Worm (Caenorhabditis elegans) whole organism, L2 larva: ENCODE measurements around the gene clec-58.
"Not testable (repeated sequence)": the region's sequence is repeated elsewhere in the genome, so short reads cannot be mapped to it uniquely, and the experiment has no call there.

Source experiments
- C34F6.9 ChIP-seq: fragments of 150-350 bp; optimal IDR thresholded peaks from 2 replicates; lab custom pipeline; 2014; ENCODE audit warnings: missing biosample characterization, missing genetic modification characterization
- F13H6.1 ChIP-seq: sonication (generic microtip); optimal IDR thresholded peaks from 2 replicates; lab custom pipeline; 2016; ENCODE audit warnings: missing genetic modification characterization, missing compliant biosample characterization
- R02D3.7 ChIP-seq: fragments of 150-350 bp; optimal IDR thresholded peaks from 2 replicates; lab custom pipeline; 2014; ENCODE audit warnings: missing biosample characterization, missing genetic modification characterization
- Y55F3AM.14 ChIP-seq: fragments of 200-800 bp; sonication (Bioruptor generic); optimal IDR thresholded peaks from 2 replicates; lab custom pipeline; 2018; ENCODE audit warnings: mild to moderate bottlenecking, missing genetic modification characterization, missing compliant biosample characterization
- alr-1 ChIP-seq: fragments of 150-350 bp; optimal IDR thresholded peaks from 2 replicates; lab custom pipeline; 2014; ENCODE audit warnings: missing biosample characterization, missing genetic modification characterization
- blmp-1 ChIP-seq: sonication (generic microtip); optimal IDR thresholded peaks from 2 replicates; lab custom pipeline; 2017; ENCODE audit warnings: missing genetic modification characterization, mild to moderate bottlenecking, missing compliant biosample characterization, antibody characterized with exemption, moderate library complexity; ENCODE audit not compliant: insufficient read depth
- ceh-16 ChIP-seq: fragments of 150-350 bp; optimal IDR thresholded peaks from 2 replicates; lab custom pipeline; 2014; ENCODE audit warnings: missing biosample characterization, missing genetic modification characterization
- ceh-82 ChIP-seq: fragments of 150-350 bp; optimal IDR thresholded peaks from 2 replicates; lab custom pipeline; 2014; ENCODE audit warnings: missing biosample characterization, missing genetic modification characterization
- dmd-4 ChIP-seq: sonication (generic microtip); optimal IDR thresholded peaks from 2 replicates; lab custom pipeline; 2017; ENCODE audit warnings: missing biosample characterization, missing genetic modification characterization
- elt-1 ChIP-seq: fragments of 150-350 bp; optimal IDR thresholded peaks from 2 replicates; lab custom pipeline; 2014; ENCODE audit warnings: missing biosample characterization, missing genetic modification characterization
- elt-3 ChIP-seq: sonication (generic microtip); optimal IDR thresholded peaks from 2 replicates; lab custom pipeline; 2017; ENCODE audit warnings: missing biosample characterization, missing genetic modification characterization
- fos-1 ChIP-seq: fragments of 150-350 bp; optimal IDR thresholded peaks from 2 replicates; lab custom pipeline; 2014; ENCODE audit warnings: missing biosample characterization, missing genetic modification characterization
- gmeb-1 ChIP-seq: fragments of 150-350 bp; optimal IDR thresholded peaks from 2 replicates; lab custom pipeline; 2014; ENCODE audit warnings: missing biosample characterization, missing genetic modification characterization
- lin-13 ChIP-seq: fragments of 150-350 bp; optimal IDR thresholded peaks from 2 replicates; lab custom pipeline; 2014; ENCODE audit warnings: missing biosample characterization, missing genetic modification reagents, missing genetic modification characterization
- lsy-2 ChIP-seq, 2 experiments: fragments of 150-350 bp in 1 of 2; sonication (generic microtip) in 1 of 2; optimal IDR thresholded peaks; 2 replicates each; lab custom pipeline; 2014 to 2017; ENCODE audit warnings: missing biosample characterization in 2 of 2, missing genetic modification characterization in 2 of 2
- mbf-1 ChIP-seq: sonication (generic microtip); optimal IDR thresholded peaks from 2 replicates; lab custom pipeline; 2017; ENCODE audit warnings: missing biosample characterization, missing genetic modification characterization
- mdl-1 ChIP-seq, 2 experiments: fragments of 150-350 bp in 1 of 2; sonication (generic microtip) in 1 of 2; optimal IDR thresholded peaks; 2 replicates each; lab custom pipeline; 2017; ENCODE audit warnings: missing biosample characterization in 2 of 2, missing genetic modification characterization in 2 of 2
- nhr-10 ChIP-seq: sonication (generic microtip); optimal IDR thresholded peaks from 2 replicates; lab custom pipeline; 2017; ENCODE audit warnings: missing biosample characterization, missing genetic modification characterization
- nhr-11 ChIP-seq: fragments of 150-350 bp; optimal IDR thresholded peaks from 2 replicates; lab custom pipeline; 2014; ENCODE audit warnings: missing biosample characterization, missing genetic modification characterization
- nhr-12 ChIP-seq: fragments of 150-350 bp; optimal IDR thresholded peaks from 2 replicates; lab custom pipeline; 2014; ENCODE audit warnings: missing biosample characterization, missing genetic modification characterization
- nhr-21 ChIP-seq: fragments of 150-350 bp; optimal IDR thresholded peaks from 2 replicates; lab custom pipeline; 2014; ENCODE audit warnings: missing biosample characterization, missing genetic modification characterization
- nhr-23 ChIP-seq: fragments of 150-350 bp; optimal IDR thresholded peaks from 2 replicates; lab custom pipeline; 2014; ENCODE audit warnings: missing biosample characterization, missing genetic modification reagents, missing genetic modification characterization
- nhr-25 ChIP-seq: fragments of 150-350 bp; sonication (generic microtip); optimal IDR thresholded peaks from 3 replicates; lab custom pipeline; 2014; ENCODE audit warnings: missing biosample characterization, missing genetic modification characterization
- nhr-6 ChIP-seq: fragments of 150-350 bp; optimal IDR thresholded peaks from 2 replicates; lab custom pipeline; 2014; ENCODE audit warnings: missing biosample characterization, missing genetic modification characterization
- nhr-77 ChIP-seq: fragments of 150-350 bp; optimal IDR thresholded peaks from 2 replicates; lab custom pipeline; 2014; ENCODE audit warnings: missing biosample characterization, missing genetic modification characterization
- sem-4 ChIP-seq: fragments of 150-350 bp; optimal IDR thresholded peaks from 2 replicates; lab custom pipeline; 2014; ENCODE audit warnings: missing biosample characterization, missing genetic modification reagents, missing genetic modification characterization
- skn-1 ChIP-seq: sonication (generic microtip); optimal IDR thresholded peaks from 2 replicates; lab custom pipeline; 2017; ENCODE audit warnings: missing biosample characterization, missing genetic modification characterization
- sma-3 ChIP-seq: sonication (generic microtip); optimal IDR thresholded peaks from 2 replicates; lab custom pipeline; 2016; ENCODE audit warnings: missing genetic modification reagents, missing genetic modification characterization, missing compliant biosample characterization
- sma-9 ChIP-seq, 2 experiments: fragments of 150-350 bp in 1 of 2; sonication (generic microtip) in 1 of 2; optimal IDR thresholded peaks; 2 replicates each; lab custom pipeline; 2014 to 2016; ENCODE audit warnings: missing genetic modification characterization in 2 of 2, mild to moderate bottlenecking in 1 of 2, missing biosample characterization in 1 of 2, missing compliant biosample characterization in 1 of 2, missing genetic modification reagents in 1 of 2, moderate library complexity in 1 of 2
- snpc-4 ChIP-seq: fragments of 150-350 bp; optimal IDR thresholded peaks from 2 replicates; lab custom pipeline; 2014; ENCODE audit warnings: missing biosample characterization, missing genetic modification characterization
- unc-39 ChIP-seq: fragments of 150-350 bp; optimal IDR thresholded peaks from 2 replicates; lab custom pipeline; 2014; ENCODE audit warnings: missing biosample characterization, missing genetic modification characterization
- unc-55 ChIP-seq: fragments of 150-350 bp; sonication (generic microtip); optimal IDR thresholded peaks from 3 replicates; lab custom pipeline; 2014; ENCODE audit warnings: missing biosample characterization, missing genetic modification reagents, missing genetic modification characterization
- unc-62 ChIP-seq: fragments of 150-350 bp; optimal IDR thresholded peaks from 2 replicates; lab custom pipeline; 2014; ENCODE audit warnings: missing biosample characterization, missing genetic modification reagents, missing genetic modification characterization
- zag-1 ChIP-seq: fragments of 150-350 bp; optimal IDR thresholded peaks from 2 replicates; lab custom pipeline; 2014; ENCODE audit warnings: missing biosample characterization, missing genetic modification characterization
- ztf-4 ChIP-seq: fragments of 150-350 bp; optimal IDR thresholded peaks from 2 replicates; lab custom pipeline; 2014; ENCODE audit warnings: missing biosample characterization, missing genetic modification characterization

clec-58 gene

ce11 chrII:10500674-10501073 is 24.7 kb upstream of the clec-58 start:
- TF ChIP-seq nhr-25 (tag; lab: Kevin White, UChicago) = peak; percentile 50
- TF ChIP-seq mdl-1 (tag; optimal IDR thresholded peaks at IDR 0.05; lab: Kevin White, UChicago) = no peak
- TF ChIP-seq ceh-16 (tag; lab: Kevin White, UChicago) = peak; percentile 32
- peak; percentile 20 for TF ChIP-seq sma-9 (GFP tag; optimal IDR thresholded peaks at IDR 0.05; lab: Kevin White, UChicago)
- no peak for TF ChIP-seq sma-9 (tag; optimal IDR thresholded peaks at IDR 0.05; lab: Kevin White, UChicago)
- peak; percentile 55 for TF ChIP-seq blmp-1 (tag; lab: Kevin White, UChicago)

DNA sequence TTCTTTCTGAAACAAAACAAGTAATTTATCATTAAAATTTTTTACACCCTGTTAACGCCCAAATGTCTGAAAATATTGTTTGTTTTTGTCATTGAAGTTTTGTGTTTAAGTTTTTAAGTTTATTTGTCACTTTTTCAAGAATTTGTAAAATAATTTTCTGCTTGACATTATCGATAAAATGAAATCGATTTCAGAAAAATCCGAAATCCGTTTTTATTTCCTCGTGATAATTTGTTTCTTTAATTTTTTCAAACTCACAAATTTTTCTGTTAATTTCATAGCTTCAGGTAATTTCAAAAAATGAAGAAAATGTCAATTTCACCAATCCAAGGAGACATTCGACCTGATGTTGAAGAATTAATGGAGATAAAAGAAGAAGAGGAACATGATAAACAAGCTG is 20.0 kb upstream of the clec-58 start, which contains the start of gene ZK666.12:
Gene ZK666.12 (plus strand): TSS at position 301 of the 400 bp plus-strand sequence.
- TF ChIP-seq nhr-21 (tag; lab: Kevin White, UChicago) (no peak), alr-1 (tag; lab: Kevin White, UChicago) (no peak), nhr-25 (tag; lab: Kevin White, UChicago) (no peak), nhr-11 (tag; lab: Kevin White, UChicago) (no peak), unc-55 (GFP tag; lab: Kevin White, UChicago) (no peak), lin-13 (GFP tag; lab: Kevin White, UChicago) (no peak), sem-4 (tag; lab: Kevin White, UChicago) (no peak), gmeb-1 (tag; lab: Kevin White, UChicago) (no peak), dmd-4 (tag; lab: Kevin White, UChicago) (no peak), R02D3.7 (tag; lab: Kevin White, UChicago) (no peak), blmp-1 (tag; lab: Kevin White, UChicago) (no peak), mbf-1 (tag; lab: Kevin White, UChicago) (no peak), nhr-23 (tag; lab: Kevin White, UChicago) (no peak), ceh-82 (tag; lab: Kevin White, UChicago) (no peak), ceh-16 (tag; lab: Kevin White, UChicago) (no peak), sma-3 (GFP tag; lab: Kevin White, UChicago) (no peak), nhr-12 (tag; lab: Kevin White, UChicago) (no peak)

DNA sequence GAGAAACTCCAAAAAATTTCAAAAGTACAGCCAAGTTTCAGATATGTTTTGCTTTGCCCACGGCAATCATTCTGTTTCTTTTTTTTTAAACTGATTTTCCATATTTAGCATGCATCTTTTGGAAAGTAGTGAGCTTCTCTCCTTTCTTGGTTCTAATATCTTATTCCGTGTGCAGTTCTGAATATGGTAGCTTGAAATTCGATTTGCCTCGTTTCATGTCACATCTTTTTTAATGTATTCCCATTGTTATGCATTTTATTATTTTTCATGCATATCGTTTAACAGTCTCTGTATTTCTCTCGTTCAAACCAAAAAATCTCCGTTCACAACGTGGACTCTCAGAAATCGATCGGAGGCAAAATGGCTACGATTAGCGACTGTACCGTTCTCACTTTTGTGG is 18.5 kb upstream of the clec-58 start, which contains the start of gene ZK666.14:
Gene ZK666.14 (plus strand): TSS at position 301 of the 400 bp plus-strand sequence.
- TF ChIP-seq nhr-11 (tag; lab: Kevin White, UChicago) (no peak), lsy-2 (tag; optimal IDR thresholded peaks at IDR 0.05; lab: Kevin White, UChicago) (no peak), nhr-6 (tag; lab: Kevin White, UChicago) (no peak), elt-3 (tag; lab: Kevin White, UChicago) (no peak), nhr-23 (tag; lab: Kevin White, UChicago) (no peak), fos-1 (tag; lab: Kevin White, UChicago) (no peak), gmeb-1 (tag; lab: Kevin White, UChicago) (no peak), nhr-77 (tag; lab: Kevin White, UChicago) (no peak), Y55F3AM.14 (GFP tag; lab: Kevin White, UChicago) (no peak), nhr-25 (tag; lab: Kevin White, UChicago) (no peak), C34F6.9 (no peak), snpc-4 (tag; lab: Kevin White, UChicago) (no peak), skn-1 (tag; lab: Kevin White, UChicago) (no peak), elt-1 (no peak), nhr-12 (tag; lab: Kevin White, UChicago) (no peak)

- not testable (repeated sequence) for TF ChIP-seq unc-62 (GFP tag; lab: Kevin White, UChicago); ceh-16 (tag; lab: Kevin White, UChicago); unc-39 (tag; lab: Kevin White, UChicago)
Observed at ce11 chrII:10493034-10493433, 17.1 kb upstream of the clec-58 start, which contains the start of gene ZK666.8. ZK666.8 (minus strand) TSS chrII:10493134.

DNA sequence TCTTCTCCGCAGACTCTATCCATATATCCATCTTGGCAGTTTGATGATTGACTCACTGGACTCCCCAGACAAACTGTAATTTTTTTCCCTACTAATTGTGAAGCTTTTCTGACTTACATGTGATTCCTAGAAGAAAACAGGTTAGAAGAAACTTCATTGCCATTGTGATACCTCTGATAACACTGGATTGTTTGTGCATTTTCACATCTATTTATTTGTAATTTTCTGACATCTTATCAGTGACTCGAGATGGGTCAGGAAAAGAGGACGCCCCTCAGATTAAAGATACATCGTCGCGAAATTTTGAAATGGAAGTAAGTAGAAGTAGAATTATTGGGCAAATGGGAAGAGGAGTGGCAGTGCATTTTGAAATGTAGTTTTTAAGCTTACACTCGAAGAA is 14.4 kb upstream of the clec-58 start, which contains the start of gene clec-61:
Gene clec-61 (minus strand): TSS at position 209 of the 400 bp plus-strand sequence.
- no peak for TF ChIP-seq ztf-4 (tag; lab: Kevin White, UChicago)
- TF ChIP-seq elt-3 (tag; lab: Kevin White, UChicago) = no peak
- TF ChIP-seq lsy-2 (tag; optimal IDR thresholded peaks at IDR 0.05; lab: Kevin White, UChicago) = no peak
- no peak for TF ChIP-seq mdl-1 (tag; optimal IDR thresholded peaks at IDR 0.05; lab: Kevin White, UChicago)
- no peak for TF ChIP-seq nhr-23 (tag; lab: Kevin White, UChicago)
- TF ChIP-seq sma-3 (GFP tag; lab: Kevin White, UChicago) = no peak
- TF ChIP-seq mbf-1 (tag; lab: Kevin White, UChicago) = no peak
- TF ChIP-seq nhr-10 (tag; lab: Kevin White, UChicago) = no peak
- no peak for TF ChIP-seq skn-1 (tag; lab: Kevin White, UChicago)
- no peak for TF ChIP-seq sma-9 (GFP tag; optimal IDR thresholded peaks at IDR 0.05; lab: Kevin White, UChicago)
- no peak for TF ChIP-seq sma-9 (tag; optimal IDR thresholded peaks at IDR 0.05; lab: Kevin White, UChicago)
- TF ChIP-seq F13H6.1 (tag; lab: Kevin White, UChicago) = no peak
- TF ChIP-seq zag-1 (tag; lab: Kevin White, UChicago) = no peak
